Worm (Caenorhabditis elegans) whole organism, early embryonic: ENCODE data around the gene uso-1.

ENCODE experiments used
- B0310.2 ChIP-seq: sonication (generic microtip); optimal IDR thresholded peaks from 2 replicates; lab custom pipeline; 2016; ENCODE audit warnings: mild to moderate bottlenecking, missing genetic modification characterization, missing compliant biosample characterization
- F13C5.2 ChIP-seq: sonication (generic microtip); optimal IDR thresholded peaks from 2 replicates; lab custom pipeline; 2017; ENCODE audit warnings: mild to moderate bottlenecking, missing genetic modification characterization, inconsistent platforms, missing compliant biosample characterization
- aly-1 ChIP-seq: sonication (generic microtip); optimal IDR thresholded peaks from 2 replicates; lab custom pipeline; 2016; ENCODE audit warnings: missing genetic modification characterization, missing compliant biosample characterization
- ama-1 ChIP-seq: fragments of 150-350 bp; optimal IDR thresholded peaks from 2 replicates; lab custom pipeline; 2014
- ceh-13 ChIP-seq: fragments of 200-800 bp; sonication (Bioruptor generic); optimal IDR thresholded peaks from 2 replicates; lab custom pipeline; 2018; ENCODE audit warnings: mild to moderate bottlenecking, missing genetic modification characterization, missing compliant biosample characterization
- ceh-36 ChIP-seq: sonication (generic microtip); optimal IDR thresholded peaks from 2 replicates; lab custom pipeline; 2016; ENCODE audit warnings: missing genetic modification characterization, inconsistent platforms, missing compliant biosample characterization
- ets-7 ChIP-seq: sonication (generic microtip); optimal IDR thresholded peaks from 2 replicates; lab custom pipeline; 2016; ENCODE audit warnings: missing genotype, missing genetic modification characterization, missing compliant biosample characterization
- flt-1 ChIP-seq: fragments of 200-800 bp; sonication (Bioruptor generic); IDR thresholded peaks from 2 replicates; pipeline ENCODE4 v1.3.6; 2022; ENCODE audit warnings: missing genetic modification characterization, missing compliant biosample characterization
- hmbx-1 ChIP-seq: sonication (generic microtip); optimal IDR thresholded peaks from 2 replicates; lab custom pipeline; 2016; ENCODE audit warnings: mild to moderate bottlenecking, missing genetic modification characterization, missing compliant biosample characterization
- hmg-4 ChIP-seq: fragments of 200-800 bp; sonication (Bioruptor generic); optimal IDR thresholded peaks from 2 replicates; lab custom pipeline; 2018; ENCODE audit warnings: mild to moderate bottlenecking, missing genetic modification characterization, missing compliant biosample characterization
- hnd-1 ChIP-seq: sonication (generic microtip); optimal IDR thresholded peaks from 2 replicates; lab custom pipeline; 2016; ENCODE audit warnings: missing genetic modification characterization, missing compliant biosample characterization
- pes-1 ChIP-seq: fragments of 200-800 bp; sonication (Bioruptor generic); IDR thresholded peaks from 2 replicates; pipeline ENCODE4 v1.3.6; 2022; ENCODE audit warnings: missing genetic modification reagents, missing genetic modification characterization, missing compliant biosample characterization
- scrt-1 ChIP-seq: fragments of 200-800 bp; sonication (Bioruptor generic); IDR thresholded peaks from 2 replicates; pipeline ENCODE4 v1.3.6; 2022; ENCODE audit warnings: missing genetic modification characterization, missing compliant biosample characterization
- sea-1 ChIP-seq: fragments of 200-800 bp; sonication (Bioruptor generic); conservative IDR thresholded peaks from 2 replicates; pipeline ENCODE4 v1.3.6; 2022; ENCODE audit warnings: missing genetic modification characterization, missing compliant biosample characterization
- tbx-11 ChIP-seq: fragments of 200-800 bp; sonication (Bioruptor generic); IDR thresholded peaks from 2 replicates; pipeline ENCODE4 v1.3.6; 2022; ENCODE audit warnings: missing genetic modification characterization, missing compliant biosample characterization
- tbx-37 ChIP-seq: fragments of 200-800 bp; sonication (Bioruptor generic); conservative IDR thresholded peaks from 2 replicates; pipeline ENCODE4 v1.3.6; 2022; ENCODE audit warnings: missing genetic modification reagents, missing genetic modification characterization, missing compliant biosample characterization
- tra-4 ChIP-seq: sonication (generic microtip); optimal IDR thresholded peaks from 2 replicates; lab custom pipeline; 2017; ENCODE audit warnings: missing genetic modification characterization, missing compliant biosample characterization

Gene uso-1

ce11 chrIV:13454698-13455097, at the start of gene uso-1:
TSS of gene uso-1 (minus strand) at chrIV:13454798.
- TF ChIP-seq pes-1 (GFP tag; lab: Robert Waterston, UW) (no peak), hmbx-1 (tag; lab: Kevin White, UChicago) (no peak), tra-4 (tag; lab: Kevin White, UChicago) (no peak), hnd-1 (no peak), aly-1 (no peak), tbx-37 (no peak), hmg-4 (GFP tag; lab: Kevin White, UChicago) (no peak), scrt-1 (no peak), sea-1 (GFP tag; lab: Robert Waterston, UW) (no peak), tbx-11 (no peak), F13C5.2 (tag; lab: Kevin White, UChicago) (no peak), ceh-13 (GFP tag; lab: Kevin White, UChicago) (no peak), ama-1 (no peak), ceh-36 (tag; lab: Kevin White, UChicago) (no peak), B0310.2 (no peak), ets-7 (tag; lab: Kevin White, UChicago) (no peak), flt-1 (GFP tag; lab: Robert Waterston, UW) (no peak)

- TF ChIP-seq scrt-1 (0 out of 2 replicates have a peak, but pooled peaks have one; percentile 14), pes-1 (GFP tag; lab: Robert Waterston, UW) (peak; percentile 63), flt-1 (GFP tag; lab: Robert Waterston, UW) (peak; percentile 59)
Observed at ce11 chrIV:13504065-13504464, 49.5 kb upstream of the uso-1 start.

DNA sequence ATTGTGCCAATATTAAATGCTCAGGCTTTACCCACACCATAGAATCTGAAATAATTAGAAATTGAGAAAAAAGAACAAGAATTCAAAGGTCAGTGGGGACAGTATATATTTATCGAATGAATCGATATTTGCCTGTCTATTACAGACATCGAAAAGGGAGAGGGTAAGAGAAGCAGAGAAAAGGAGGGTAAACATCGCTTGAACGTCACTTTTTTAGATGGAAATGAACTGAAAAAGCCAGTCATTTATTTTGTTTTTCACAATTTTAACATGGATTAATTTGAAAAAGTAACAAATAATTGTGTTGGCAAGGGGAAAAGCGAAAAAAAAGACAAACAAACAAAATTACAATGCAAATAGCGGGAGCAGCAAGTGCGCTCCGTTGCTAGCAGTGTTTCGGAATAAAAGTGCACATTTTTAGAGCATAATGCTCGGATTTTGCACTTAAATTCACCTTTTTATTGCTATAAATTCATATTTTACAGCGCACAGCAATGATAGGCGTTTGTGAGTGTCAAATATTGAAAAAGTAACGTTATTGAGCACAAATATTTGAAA, 48.3 kb upstream of the uso-1 start, which contains the start of gene tbc-9:
tbc-9 (minus strand) TSS at position 51 of the 558 bp plus-strand sequence.
- TF ChIP-seq tbx-37 (no peak), hmg-4 (GFP tag; lab: Kevin White, UChicago) (no peak), pes-1 (GFP tag; lab: Robert Waterston, UW) (no peak), scrt-1 (no peak), ets-7 (tag; lab: Kevin White, UChicago) (no peak), tbx-11 (no peak), flt-1 (GFP tag; lab: Robert Waterston, UW) (no peak), sea-1 (GFP tag; lab: Robert Waterston, UW) (no peak), hmbx-1 (tag; lab: Kevin White, UChicago) (no peak), tra-4 (tag; lab: Kevin White, UChicago) (no peak), ceh-13 (GFP tag; lab: Kevin White, UChicago) (no peak), aly-1 (no peak)

ce11 chrIV:13493719-13494118, 39.1 kb upstream of the uso-1 start:
- TF ChIP-seq hmbx-1 (tag; lab: Kevin White, UChicago), result no peak
- TF ChIP-seq ceh-36 (tag; lab: Kevin White, UChicago), result no peak
- no peak for TF ChIP-seq tbx-37
- TF ChIP-seq tra-4 (tag; lab: Kevin White, UChicago), result no peak
- no peak for TF ChIP-seq B0310.2
- no peak for TF ChIP-seq ceh-13 (GFP tag; lab: Kevin White, UChicago)
- no peak for TF ChIP-seq sea-1 (GFP tag; lab: Robert Waterston, UW)
- TF ChIP-seq hmg-4 (GFP tag; lab: Kevin White, UChicago), result no peak
- no peak for TF ChIP-seq pes-1 (GFP tag; lab: Robert Waterston, UW)
- no peak for TF ChIP-seq tbx-11
- TF ChIP-seq F13C5.2 (tag; lab: Kevin White, UChicago), result no peak
- no peak for TF ChIP-seq hnd-1
- no peak for TF ChIP-seq ama-1
- TF ChIP-seq aly-1, result no peak
- no peak for TF ChIP-seq flt-1 (GFP tag; lab: Robert Waterston, UW)
- no peak for TF ChIP-seq ets-7 (tag; lab: Kevin White, UChicago)
- no peak for TF ChIP-seq scrt-1

ce11 chrIV:13492271-13492670, 37.7 kb upstream of the uso-1 start, which contains the start of gene Y45F10A.7:
TSS of gene Y45F10A.7 (plus strand) at chrIV:13492571.
- TF ChIP-seq ama-1, result no peak
- no peak for TF ChIP-seq B0310.2
- TF ChIP-seq aly-1, result no peak
- no peak for TF ChIP-seq scrt-1
- TF ChIP-seq hnd-1, result no peak
- TF ChIP-seq F13C5.2 (tag; lab: Kevin White, UChicago), result no peak
- TF ChIP-seq hmbx-1 (tag; lab: Kevin White, UChicago), result no peak
- TF ChIP-seq ceh-13 (GFP tag; lab: Kevin White, UChicago), result no peak
- TF ChIP-seq tbx-11, result no peak
- TF ChIP-seq hmg-4 (GFP tag; lab: Kevin White, UChicago), result no peak
- TF ChIP-seq ceh-36 (tag; lab: Kevin White, UChicago), result no peak
- TF ChIP-seq sea-1 (GFP tag; lab: Robert Waterston, UW), result no peak
- no peak for TF ChIP-seq flt-1 (GFP tag; lab: Robert Waterston, UW)
- TF ChIP-seq pes-1 (GFP tag; lab: Robert Waterston, UW), result no peak
- no peak for TF ChIP-seq tra-4 (tag; lab: Kevin White, UChicago)
- no peak for TF ChIP-seq ets-7 (tag; lab: Kevin White, UChicago)
- TF ChIP-seq tbx-37, result no peak

DNA sequence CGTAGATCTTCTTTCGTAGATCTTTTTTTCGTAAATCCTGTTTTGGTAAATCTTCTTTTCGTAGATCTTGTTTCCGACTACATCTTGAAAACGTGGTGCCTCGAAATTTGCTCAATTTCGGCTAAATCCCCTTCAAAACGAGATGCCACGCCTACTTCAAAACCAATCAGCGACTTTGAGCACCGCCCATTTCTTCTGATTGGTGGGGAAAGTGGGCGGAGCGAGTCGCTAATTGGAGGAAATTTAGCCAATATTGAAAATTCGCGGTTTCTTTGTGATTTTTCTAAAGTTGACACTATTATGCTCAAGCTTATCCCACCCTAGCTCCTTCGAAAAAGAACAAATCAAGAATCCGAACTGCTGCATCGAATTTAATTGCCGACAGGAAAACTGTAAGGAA, 33.0 kb upstream of the uso-1 start:
- TF ChIP-seq ama-1 (no peak), tbx-11 (no peak), tbx-37 (no peak), pes-1 (GFP tag; lab: Robert Waterston, UW) (no peak), ets-7 (tag; lab: Kevin White, UChicago) (no peak), hmbx-1 (tag; lab: Kevin White, UChicago) (no peak), scrt-1 (no peak), tra-4 (tag; lab: Kevin White, UChicago) (no peak), flt-1 (GFP tag; lab: Robert Waterston, UW) (no peak), sea-1 (GFP tag; lab: Robert Waterston, UW) (no peak), ceh-13 (GFP tag; lab: Kevin White, UChicago) (no peak), aly-1 (no peak), B0310.2 (no peak), ceh-36 (tag; lab: Kevin White, UChicago) (no peak), F13C5.2 (tag; lab: Kevin White, UChicago) (no peak), hnd-1 (no peak), hmg-4 (GFP tag; lab: Kevin White, UChicago) (no peak)

DNA sequence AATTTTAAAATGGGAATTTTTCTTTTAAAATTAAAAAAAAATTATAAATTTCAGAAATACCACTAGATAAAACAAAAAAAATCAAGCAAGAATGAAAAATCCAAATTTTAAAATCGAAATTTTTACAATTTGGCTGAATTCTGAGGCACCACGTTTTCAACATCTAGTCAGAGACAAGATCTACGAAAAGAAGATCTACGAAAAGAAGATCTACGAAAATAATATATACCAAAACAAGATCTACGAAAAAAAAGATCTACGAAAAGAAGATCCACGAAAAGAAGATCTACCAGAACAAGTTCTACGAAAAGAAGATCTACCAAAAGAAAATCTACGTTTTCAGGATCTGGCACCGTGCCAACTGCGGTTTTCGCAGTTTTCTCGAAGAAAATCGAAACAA, 32.4 kb upstream of the uso-1 start:
- TF ChIP-seq hmg-4 (GFP tag; lab: Kevin White, UChicago) (no peak), hmbx-1 (tag; lab: Kevin White, UChicago) (no peak), ceh-36 (tag; lab: Kevin White, UChicago) (no peak), scrt-1 (no peak), pes-1 (GFP tag; lab: Robert Waterston, UW) (peak; percentile 68)
